Worm (Caenorhabditis elegans): ENCODE data around the gene C27A7.5.

The C27A7.5 gene

DNA sequence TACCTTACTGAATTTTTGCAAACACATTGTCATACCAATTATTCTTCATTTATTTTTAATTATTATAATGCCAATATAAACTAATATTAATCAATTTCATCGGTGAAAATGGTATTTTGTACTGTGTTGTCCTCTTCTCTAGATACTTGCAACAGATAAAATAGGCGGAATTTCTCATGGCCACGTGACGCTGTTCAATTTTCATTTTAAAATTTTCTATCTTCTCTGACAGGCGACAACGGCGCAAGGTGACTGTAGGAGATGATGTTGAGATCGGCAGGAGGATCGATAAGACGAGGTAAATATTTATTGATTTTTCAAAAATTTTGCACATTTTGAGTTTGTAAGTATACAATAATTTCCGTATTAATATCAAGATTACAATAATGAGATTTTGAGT is 32.2 kb upstream of the C27A7.5 start, which contains the start of gene ogdh-2:
TSS of gene ogdh-2 (plus strand) at position 233 of the 400 bp plus-strand sequence.
- no peak for TF ChIP-seq nhr-237 (tag; optimal IDR thresholded peaks at IDR 0.05)
- no peak for TF ChIP-seq crh-2 (tag; optimal IDR thresholded peaks at IDR 0.05)
- no peak for TF ChIP-seq nhr-129 (tag; optimal IDR thresholded peaks at IDR 0.05)
- TF ChIP-seq mab-5 (tag; optimal IDR thresholded peaks at IDR 0.05): no peak
- TF ChIP-seq lin-39 (tag; optimal IDR thresholded peaks at IDR 0.05): no peak
- TF ChIP-seq nhr-21 (tag; optimal IDR thresholded peaks at IDR 0.05): peak; percentile 6
- TF ChIP-seq sma-3 (GFP tag; optimal IDR thresholded peaks at IDR 0.05): peak; percentile 48
- no peak for TF ChIP-seq mbf-1 (tag; optimal IDR thresholded peaks at IDR 0.05)
- TF ChIP-seq unc-62 (GFP tag; optimal IDR thresholded peaks at IDR 0.05): no peak
- peak in 1 of 2 experiments; percentile 13 for TF ChIP-seq lsy-2 (tag; optimal IDR thresholded peaks at IDR 0.05)
- peak; percentile 39 for TF ChIP-seq ceh-16 (tag; optimal IDR thresholded peaks at IDR 0.05)
- TF ChIP-seq F13H6.1 (tag; optimal IDR thresholded peaks at IDR 0.05): no peak
- no peak for TF ChIP-seq aly-2 (tag; optimal IDR thresholded peaks at IDR 0.05)
- no peak for TF ChIP-seq sma-9 (GFP tag; optimal IDR thresholded peaks at IDR 0.05)
- TF ChIP-seq sma-9 (tag; optimal IDR thresholded peaks at IDR 0.05): no peak
- no peak for TF ChIP-seq ztf-11 (tag; optimal IDR thresholded peaks at IDR 0.05)
- TF ChIP-seq nhr-12 (tag; optimal IDR thresholded peaks at IDR 0.05): no peak
- TF ChIP-seq fos-1 (tag; optimal IDR thresholded peaks at IDR 0.05): peak; percentile 10
- no peak for TF ChIP-seq zag-1 (tag; optimal IDR thresholded peaks at IDR 0.05)
- no peak for TF ChIP-seq elt-3 (tag; optimal IDR thresholded peaks at IDR 0.05)
- peak; percentile 40 for TF ChIP-seq nhr-25 (tag; optimal IDR thresholded peaks at IDR 0.05)
- no peak for TF ChIP-seq R02D3.7 (tag; optimal IDR thresholded peaks at IDR 0.05)

DNA sequence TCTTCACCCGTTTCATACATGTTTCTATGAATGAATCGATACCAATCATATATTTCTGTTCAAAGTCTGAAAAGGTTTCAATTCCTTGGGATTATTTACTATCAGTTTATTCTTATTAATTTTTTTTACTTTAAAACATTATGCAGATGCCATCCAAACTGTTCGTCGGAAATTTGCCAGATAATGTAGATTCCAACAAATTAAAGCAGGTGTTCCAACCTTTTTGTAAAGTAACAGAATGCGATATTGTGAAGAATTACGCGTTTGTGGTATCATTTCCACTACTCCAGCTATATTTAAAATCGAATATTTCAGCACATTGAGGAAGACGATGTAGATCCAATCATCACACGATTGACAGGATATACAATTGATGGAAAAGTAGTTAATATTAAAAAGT is 30.0 kb upstream of the C27A7.5 start, which contains the start of gene rnp-1:
TSS of gene rnp-1 (plus strand) at position 145 of the 400 bp plus-strand sequence.
- TF ChIP-seq ceh-82 (tag; optimal IDR thresholded peaks at IDR 0.05): no peak
- no peak for TF ChIP-seq nhr-129 (tag; optimal IDR thresholded peaks at IDR 0.05)
- TF ChIP-seq lin-13 (GFP tag; optimal IDR thresholded peaks at IDR 0.05): no peak
- TF ChIP-seq peb-1 (tag; optimal IDR thresholded peaks at IDR 0.05): no peak
- TF ChIP-seq lsy-2 (tag; optimal IDR thresholded peaks at IDR 0.05): no peak
- no peak for TF ChIP-seq skn-1 (tag; optimal IDR thresholded peaks at IDR 0.05)
- no peak for TF ChIP-seq crh-2 (tag; optimal IDR thresholded peaks at IDR 0.05)
- TF ChIP-seq ZK546.5 (tag; optimal IDR thresholded peaks at IDR 0.05): no peak
- no peak for TF ChIP-seq zag-1 (tag; optimal IDR thresholded peaks at IDR 0.05)
- TF ChIP-seq ceh-16 (tag; optimal IDR thresholded peaks at IDR 0.05): no peak
- no peak for TF ChIP-seq nhr-25 (tag; optimal IDR thresholded peaks at IDR 0.05)
- no peak for TF ChIP-seq nhr-23 (tag; optimal IDR thresholded peaks at IDR 0.05)
- TF ChIP-seq mdl-1 (tag; optimal IDR thresholded peaks at IDR 0.05): no peak
- no peak for TF ChIP-seq sem-4 (tag; optimal IDR thresholded peaks at IDR 0.05)
- no peak for TF ChIP-seq R02D3.7 (tag; optimal IDR thresholded peaks at IDR 0.05)
- no peak for TF ChIP-seq elt-1 (tag; optimal IDR thresholded peaks at IDR 0.05)
- TF ChIP-seq lin-39 (tag; optimal IDR thresholded peaks at IDR 0.05): no peak

DNA sequence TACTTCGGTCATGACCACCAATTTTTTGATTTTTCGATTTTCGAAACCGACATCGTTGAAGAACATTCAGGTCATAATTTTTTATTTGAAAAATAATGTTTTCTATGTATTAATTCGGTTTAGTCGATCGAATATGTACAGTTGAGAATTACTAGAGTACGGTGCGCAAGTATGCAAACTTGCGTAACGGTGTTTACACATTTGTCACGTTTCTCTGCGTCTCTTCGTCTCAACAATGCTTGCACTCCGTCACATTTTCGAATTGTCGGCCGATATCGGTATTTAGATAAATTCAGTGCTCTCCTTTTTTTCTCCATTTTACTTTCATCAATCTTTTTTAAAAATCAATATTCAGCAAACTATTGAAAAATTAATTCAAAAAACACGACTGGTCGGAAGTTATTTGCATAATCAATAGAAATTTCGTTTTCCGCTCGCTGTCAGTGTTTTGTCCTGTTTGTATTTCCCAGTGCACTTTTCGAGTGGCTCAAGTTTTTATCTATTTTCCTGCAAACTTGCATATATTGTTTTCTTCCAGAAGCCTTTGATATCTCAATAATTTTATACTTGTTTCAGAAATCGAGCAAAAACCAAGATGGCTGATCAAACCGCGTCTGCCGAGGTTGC is 28.9 kb upstream of the C27A7.5 start, which contains the start of gene dpy-30:
TSS of gene dpy-30 (plus strand) at position 577 of the 627 bp plus-strand sequence.
- TF ChIP-seq sem-4 (tag; optimal IDR thresholded peaks at IDR 0.05) (no peak), alr-1 (tag; optimal IDR thresholded peaks at IDR 0.05) (no peak), mbf-1 (tag; optimal IDR thresholded peaks at IDR 0.05) (no peak), zag-1 (tag; optimal IDR thresholded peaks at IDR 0.05) (no peak), nhr-11 (tag; optimal IDR thresholded peaks at IDR 0.05) (no peak), C34F6.9 (tag; optimal IDR thresholded peaks at IDR 0.05) (peak; percentile 85), nhr-237 (tag; optimal IDR thresholded peaks at IDR 0.05) (no peak), unc-55 (GFP tag; optimal IDR thresholded peaks at IDR 0.05) (peak; percentile 75), nhr-12 (tag; optimal IDR thresholded peaks at IDR 0.05) (no peak), snpc-4 (tag; optimal IDR thresholded peaks at IDR 0.05) (peak; percentile 29), nhr-23 (tag; optimal IDR thresholded peaks at IDR 0.05) (no peak), nhr-25 (tag; optimal IDR thresholded peaks at IDR 0.05) (peak; percentile 39), ztf-4 (tag; optimal IDR thresholded peaks at IDR 0.05) (no peak), lsy-2 (tag; optimal IDR thresholded peaks at IDR 0.05) (peak; percentile 87 to 97), ztf-11 (tag; optimal IDR thresholded peaks at IDR 0.05) (no peak), ama-1 (optimal IDR thresholded peaks at IDR 0.05) (no peak), aly-2 (tag; optimal IDR thresholded peaks at IDR 0.05) (no peak), mdl-1 (tag; optimal IDR thresholded peaks at IDR 0.05) (no peak), nhr-21 (tag; optimal IDR thresholded peaks at IDR 0.05) (no peak), Y55F3AM.14 (GFP tag; optimal IDR thresholded peaks at IDR 0.05) (no peak), nhr-10 (tag; optimal IDR thresholded peaks at IDR 0.05) (no peak), skn-1 (tag; optimal IDR thresholded peaks at IDR 0.05) (no peak), nhr-77 (tag; optimal IDR thresholded peaks at IDR 0.05) (no peak), lin-11 (tag; optimal IDR thresholded peaks at IDR 0.05) (peak; percentile 17), sma-3 (GFP tag; optimal IDR thresholded peaks at IDR 0.05) (peak; percentile 46), R02D3.7 (tag; optimal IDR thresholded peaks at IDR 0.05) (no peak), ZK546.5 (tag; optimal IDR thresholded peaks at IDR 0.05) (no peak), crh-2 (tag; optimal IDR thresholded peaks at IDR 0.05) (peak; percentile 70), dmd-4 (tag; optimal IDR thresholded peaks at IDR 0.05) (no peak), F13H6.1 (tag; optimal IDR thresholded peaks at IDR 0.05) (peak; percentile 41), mab-5 (tag; optimal IDR thresholded peaks at IDR 0.05) (no peak), fos-1 (tag; optimal IDR thresholded peaks at IDR 0.05) (no peak), ztf-1 (GFP tag; conservative IDR thresholded peaks at IDR 0.05) (no peak), gmeb-1 (tag; optimal IDR thresholded peaks at IDR 0.05) (peak; percentile 69), sma-9 (GFP tag; optimal IDR thresholded peaks at IDR 0.05) (peak; percentile 66), sma-9 (tag; optimal IDR thresholded peaks at IDR 0.05) (no peak), unc-62 (GFP tag; optimal IDR thresholded peaks at IDR 0.05) (no peak), nhr-129 (tag; optimal IDR thresholded peaks at IDR 0.05) (peak; percentile 73), lin-39 (tag; optimal IDR thresholded peaks at IDR 0.05) (no peak), ceh-16 (tag; optimal IDR thresholded peaks at IDR 0.05) (no peak), lin-13 (GFP tag; optimal IDR thresholded peaks at IDR 0.05) (peak; percentile 13)

All from whole organism, L2 larva.